Fruit fly (Drosophila melanogaster): ENCODE measurements around the gene Prx4.
A peak's percentile ranks its signal among the peaks of the same experiment; 100 is the strongest.

The Prx4 gene

dm6 chr3L:3042150-3043049, at the start of gene Prx4:
Gene Prx4 (plus strand): TSS chr3L:3042359.
- TF ChIP-seq h (GFP tag; optimal IDR thresholded peaks at IDR 0.05): peak; percentile 48
- TF ChIP-seq fru (GFP tag; optimal IDR thresholded peaks at IDR 0.05): peak; percentile 78
- peak; percentile 31 for TF ChIP-seq woc (GFP tag; optimal IDR thresholded peaks at IDR 0.05)
- TF ChIP-seq sv (GFP tag; optimal IDR thresholded peaks at IDR 0.05): peak; percentile 25
- peak; percentile 49 for TF ChIP-seq psq (GFP tag; optimal IDR thresholded peaks at IDR 0.05)
- peak; percentile 49 for TF ChIP-seq ey (GFP tag; optimal IDR thresholded peaks at IDR 0.05)
- no peak for TF ChIP-seq N (GFP tag; optimal IDR thresholded peaks at IDR 0.05)
- TF ChIP-seq usp (GFP tag; optimal IDR thresholded peaks at IDR 0.05): no peak
- peak; percentile 18 for TF ChIP-seq CG32264 (GFP tag; optimal IDR thresholded peaks at IDR 0.05)
- no peak for TF ChIP-seq dl (GFP tag; optimal IDR thresholded peaks at IDR 0.05; ENCODE audit: insufficient read depth in 1 of 2, partially characterized antibody in 2 of 2)
- no peak for TF ChIP-seq Hr83 (GFP tag; optimal IDR thresholded peaks at IDR 0.05; ENCODE audit: poor library complexity, severe bottlenecking)
- TF ChIP-seq OdsH (GFP tag; optimal IDR thresholded peaks at IDR 0.05): peak; percentile 42
- peak; percentile 70 for TF ChIP-seq br (GFP tag; optimal IDR thresholded peaks at IDR 0.05)
- peak; percentile 13 for TF ChIP-seq Jra (GFP tag; optimal IDR thresholded peaks at IDR 0.05)
- TF ChIP-seq dmrt93B (GFP tag; optimal IDR thresholded peaks at IDR 0.05): peak; percentile 29
- peak; percentile 64 for TF ChIP-seq Hnf4 (GFP tag; optimal IDR thresholded peaks at IDR 0.05)
- peak; percentile 64 for TF ChIP-seq rgr (GFP tag; optimal IDR thresholded peaks at IDR 0.05)
- TF ChIP-seq CG9705 (GFP tag; optimal IDR thresholded peaks at IDR 0.05): no peak
- TF ChIP-seq Myc (optimal IDR thresholded peaks at IDR 0.05): no peak
- TF ChIP-seq Mio (GFP tag; optimal IDR thresholded peaks at IDR 0.05): no peak
- no peak for TF ChIP-seq GATAd (GFP tag; optimal IDR thresholded peaks at IDR 0.05)
- peak; percentile 51 for TF ChIP-seq Sp1 (GFP tag; optimal IDR thresholded peaks at IDR 0.05)
- TF ChIP-seq HLH106 (tag; optimal IDR thresholded peaks at IDR 0.05): peak; percentile 57
- peak in 1 of 2 experiments; percentile 85 for TF ChIP-seq foxo (GFP tag; optimal IDR thresholded peaks at IDR 0.05)

- TF ChIP-seq woc (GFP tag; optimal IDR thresholded peaks at IDR 0.05) (no peak), h (GFP tag; optimal IDR thresholded peaks at IDR 0.05) (no peak), GATAd (GFP tag; optimal IDR thresholded peaks at IDR 0.05) (no peak), dsf (GFP tag; optimal IDR thresholded peaks at IDR 0.05; ENCODE audit: borderline replicate concordance) (no peak), CrebA (GFP tag; optimal IDR thresholded peaks at IDR 0.05; ENCODE audit: borderline replicate concordance) (no peak)
These were observed 47.3 kb upstream of the Prx4 start, which contains the start of gene CG2113 for dm6 chr3L:2994872-2995271. Gene CG2113 (plus strand): TSS chr3L:2995172.

dm6 chr3L:3001445-3001844, 40.7 kb upstream of the Prx4 start, which contains the start of gene FMRFaR:
Gene FMRFaR (plus strand): TSS chr3L:3001716.
- TF ChIP-seq sage (GFP tag; optimal IDR thresholded peaks at IDR 0.05): no peak
- no peak for TF ChIP-seq brk (GFP tag; optimal IDR thresholded peaks at IDR 0.05)
- no peak for TF ChIP-seq dmrt93B (GFP tag; optimal IDR thresholded peaks at IDR 0.05)
- no peak for TF ChIP-seq tai (GFP tag; optimal IDR thresholded peaks at IDR 0.05)
- no peak for TF ChIP-seq CG9705 (GFP tag; optimal IDR thresholded peaks at IDR 0.05)
- no peak for TF ChIP-seq Mio (GFP tag; optimal IDR thresholded peaks at IDR 0.05)
- TF ChIP-seq sv (GFP tag; optimal IDR thresholded peaks at IDR 0.05): no peak
- TF ChIP-seq usp (GFP tag; optimal IDR thresholded peaks at IDR 0.05): no peak

- TF ChIP-seq Myc (optimal IDR thresholded peaks at IDR 0.05) (no peak), CG9705 (GFP tag; optimal IDR thresholded peaks at IDR 0.05) (no peak), tai (GFP tag; optimal IDR thresholded peaks at IDR 0.05) (no peak), h (GFP tag; optimal IDR thresholded peaks at IDR 0.05) (no peak), Abd-B (GFP tag; optimal IDR thresholded peaks at IDR 0.05) (no peak), rgr (GFP tag; optimal IDR thresholded peaks at IDR 0.05) (no peak), Rel (GFP tag; optimal IDR thresholded peaks at IDR 0.05) (no peak), Rel (tag; optimal IDR thresholded peaks at IDR 0.05) (no peak), Vsx2 (GFP tag; optimal IDR thresholded peaks at IDR 0.05; ENCODE audit: partially characterized antibody) (no peak), ey (GFP tag; optimal IDR thresholded peaks at IDR 0.05) (no peak), brk (GFP tag; optimal IDR thresholded peaks at IDR 0.05) (no peak), br (GFP tag; optimal IDR thresholded peaks at IDR 0.05) (no peak), jim (GFP tag; optimal IDR thresholded peaks at IDR 0.05) (no peak), HLH106 (tag; optimal IDR thresholded peaks at IDR 0.05) (no peak), CrebA (GFP tag; optimal IDR thresholded peaks at IDR 0.05; ENCODE audit: borderline replicate concordance) (no peak), GATAd (GFP tag; optimal IDR thresholded peaks at IDR 0.05) (no peak), Dfd (GFP tag; optimal IDR thresholded peaks at IDR 0.05) (no peak), usp (GFP tag; optimal IDR thresholded peaks at IDR 0.05) (no peak), Hnf4 (GFP tag; optimal IDR thresholded peaks at IDR 0.05) (no peak)
These were observed 28.7 kb upstream of the Prx4 start for dm6 chr3L:3013496-3013895.
